Worm (Caenorhabditis elegans): Measurements from ENCODE around the gene fbxb-79.

- TF ChIP-seq mep-1 (tag; optimal IDR thresholded peaks at IDR 0.05) (no peak), aly-2 (tag; optimal IDR thresholded peaks at IDR 0.05) (no peak), F44E2.7 (GFP tag; IDR thresholded peaks at IDR 0.05) (no peak), snpc-4 (tag; optimal IDR thresholded peaks at IDR 0.05) (no peak), Y105C5A.15 (GFP tag; IDR thresholded peaks at IDR 0.05) (no peak)
Measured at ce11 chrIV:11176967-11177366, 12.3 kb downstream of the fbxb-79 start, which contains the start of gene rap-3.

Measured in whole organism, L4 larva.